Worm (Caenorhabditis elegans) whole organism, L2 larva: Measurements from ENCODE around the gene K10C2.14.

Experiments
- C34F6.9 ChIP-seq: fragments of 150-350 bp; optimal IDR thresholded peaks from 2 replicates; lab custom pipeline; 2014; ENCODE audit warnings: missing biosample characterization, missing genetic modification characterization
- F13H6.1 ChIP-seq: sonication (generic microtip); optimal IDR thresholded peaks from 2 replicates; lab custom pipeline; 2016; ENCODE audit warnings: missing genetic modification characterization, missing compliant biosample characterization
- Y55F3AM.14 ChIP-seq: fragments of 200-800 bp; sonication (Bioruptor generic); optimal IDR thresholded peaks from 2 replicates; lab custom pipeline; 2018; ENCODE audit warnings: mild to moderate bottlenecking, missing genetic modification characterization, missing compliant biosample characterization
- alr-1 ChIP-seq: fragments of 150-350 bp; optimal IDR thresholded peaks from 2 replicates; lab custom pipeline; 2014; ENCODE audit warnings: missing biosample characterization, missing genetic modification characterization
- aly-2 ChIP-seq: fragments of 150-350 bp; optimal IDR thresholded peaks from 2 replicates; lab custom pipeline; 2014; ENCODE audit warnings: missing biosample characterization, missing genetic modification characterization
- blmp-1 ChIP-seq: sonication (generic microtip); optimal IDR thresholded peaks from 2 replicates; lab custom pipeline; 2017; ENCODE audit warnings: missing genetic modification characterization, mild to moderate bottlenecking, missing compliant biosample characterization, antibody characterized with exemption, moderate library complexity; ENCODE audit not compliant: insufficient read depth
- ceh-16 ChIP-seq: fragments of 150-350 bp; optimal IDR thresholded peaks from 2 replicates; lab custom pipeline; 2014; ENCODE audit warnings: missing biosample characterization, missing genetic modification characterization
- ceh-82 ChIP-seq: fragments of 150-350 bp; optimal IDR thresholded peaks from 2 replicates; lab custom pipeline; 2014; ENCODE audit warnings: missing biosample characterization, missing genetic modification characterization
- crh-2 ChIP-seq: sonication (generic microtip); optimal IDR thresholded peaks from 2 replicates; lab custom pipeline; 2017; ENCODE audit warnings: missing biosample characterization, missing genetic modification characterization
- dmd-4 ChIP-seq: sonication (generic microtip); optimal IDR thresholded peaks from 2 replicates; lab custom pipeline; 2017; ENCODE audit warnings: missing biosample characterization, missing genetic modification characterization
- elt-3 ChIP-seq: sonication (generic microtip); optimal IDR thresholded peaks from 2 replicates; lab custom pipeline; 2017; ENCODE audit warnings: missing biosample characterization, missing genetic modification characterization
- fos-1 ChIP-seq: fragments of 150-350 bp; optimal IDR thresholded peaks from 2 replicates; lab custom pipeline; 2014; ENCODE audit warnings: missing biosample characterization, missing genetic modification characterization
- gmeb-1 ChIP-seq: fragments of 150-350 bp; optimal IDR thresholded peaks from 2 replicates; lab custom pipeline; 2014; ENCODE audit warnings: missing biosample characterization, missing genetic modification characterization
- lin-13 ChIP-seq: fragments of 150-350 bp; optimal IDR thresholded peaks from 2 replicates; lab custom pipeline; 2014; ENCODE audit warnings: missing biosample characterization, missing genetic modification reagents, missing genetic modification characterization
- lin-39 ChIP-seq: fragments of 150-350 bp; optimal IDR thresholded peaks from 2 replicates; lab custom pipeline; 2014; ENCODE audit warnings: missing biosample characterization, missing genetic modification reagents, missing genetic modification characterization
- mbf-1 ChIP-seq: sonication (generic microtip); optimal IDR thresholded peaks from 2 replicates; lab custom pipeline; 2017; ENCODE audit warnings: missing biosample characterization, missing genetic modification characterization
- mdl-1 ChIP-seq, 2 experiments: fragments of 150-350 bp in 1 of 2; sonication (generic microtip) in 1 of 2; optimal IDR thresholded peaks; 2 replicates each; lab custom pipeline; 2017; ENCODE audit warnings: missing biosample characterization in 2 of 2, missing genetic modification characterization in 2 of 2
- nhr-11 ChIP-seq: fragments of 150-350 bp; optimal IDR thresholded peaks from 2 replicates; lab custom pipeline; 2014; ENCODE audit warnings: missing biosample characterization, missing genetic modification characterization
- nhr-12 ChIP-seq: fragments of 150-350 bp; optimal IDR thresholded peaks from 2 replicates; lab custom pipeline; 2014; ENCODE audit warnings: missing biosample characterization, missing genetic modification characterization
- nhr-129 ChIP-seq: fragments of 150-350 bp; optimal IDR thresholded peaks from 2 replicates; lab custom pipeline; 2014; ENCODE audit warnings: missing biosample characterization, missing genetic modification characterization
- nhr-23 ChIP-seq: fragments of 150-350 bp; optimal IDR thresholded peaks from 2 replicates; lab custom pipeline; 2014; ENCODE audit warnings: missing biosample characterization, missing genetic modification reagents, missing genetic modification characterization
- nhr-237 ChIP-seq: fragments of 150-350 bp; optimal IDR thresholded peaks from 2 replicates; lab custom pipeline; 2014; ENCODE audit warnings: missing biosample characterization, missing genetic modification characterization
- nhr-25 ChIP-seq: fragments of 150-350 bp; sonication (generic microtip); optimal IDR thresholded peaks from 3 replicates; lab custom pipeline; 2014; ENCODE audit warnings: missing biosample characterization, missing genetic modification characterization
- nhr-6 ChIP-seq: fragments of 150-350 bp; optimal IDR thresholded peaks from 2 replicates; lab custom pipeline; 2014; ENCODE audit warnings: missing biosample characterization, missing genetic modification characterization
- nhr-77 ChIP-seq: fragments of 150-350 bp; optimal IDR thresholded peaks from 2 replicates; lab custom pipeline; 2014; ENCODE audit warnings: missing biosample characterization, missing genetic modification characterization
- skn-1 ChIP-seq: sonication (generic microtip); optimal IDR thresholded peaks from 2 replicates; lab custom pipeline; 2017; ENCODE audit warnings: missing biosample characterization, missing genetic modification characterization
- sma-3 ChIP-seq: sonication (generic microtip); optimal IDR thresholded peaks from 2 replicates; lab custom pipeline; 2016; ENCODE audit warnings: missing genetic modification reagents, missing genetic modification characterization, missing compliant biosample characterization
- sma-9 ChIP-seq, 2 experiments: fragments of 150-350 bp in 1 of 2; sonication (generic microtip) in 1 of 2; optimal IDR thresholded peaks; 2 replicates each; lab custom pipeline; 2014 to 2016; ENCODE audit warnings: missing genetic modification characterization in 2 of 2, mild to moderate bottlenecking in 1 of 2, missing biosample characterization in 1 of 2, missing compliant biosample characterization in 1 of 2, missing genetic modification reagents in 1 of 2, moderate library complexity in 1 of 2
- snpc-4 ChIP-seq: fragments of 150-350 bp; optimal IDR thresholded peaks from 2 replicates; lab custom pipeline; 2014; ENCODE audit warnings: missing biosample characterization, missing genetic modification characterization
- unc-39 ChIP-seq: fragments of 150-350 bp; optimal IDR thresholded peaks from 2 replicates; lab custom pipeline; 2014; ENCODE audit warnings: missing biosample characterization, missing genetic modification characterization
- unc-55 ChIP-seq: fragments of 150-350 bp; sonication (generic microtip); optimal IDR thresholded peaks from 3 replicates; lab custom pipeline; 2014; ENCODE audit warnings: missing biosample characterization, missing genetic modification reagents, missing genetic modification characterization
- unc-62 ChIP-seq: fragments of 150-350 bp; optimal IDR thresholded peaks from 2 replicates; lab custom pipeline; 2014; ENCODE audit warnings: missing biosample characterization, missing genetic modification reagents, missing genetic modification characterization
- zag-1 ChIP-seq: fragments of 150-350 bp; optimal IDR thresholded peaks from 2 replicates; lab custom pipeline; 2014; ENCODE audit warnings: missing biosample characterization, missing genetic modification characterization
- ztf-11 ChIP-seq: sonication (generic microtip); optimal IDR thresholded peaks from 2 replicates; lab custom pipeline; 2017; ENCODE audit warnings: missing biosample characterization, missing genetic modification characterization
- ztf-4 ChIP-seq: fragments of 150-350 bp; optimal IDR thresholded peaks from 2 replicates; lab custom pipeline; 2014; ENCODE audit warnings: missing biosample characterization, missing genetic modification characterization

The K10C2.14 gene

ce11 chrX:6448866-6449400 lies 8.6 kb upstream of the K10C2.14 start, which contains the start of gene fah-1 (continued):
- TF ChIP-seq nhr-25 (tag; lab: Kevin White, UChicago) (peak; percentile 75), nhr-6 (tag; lab: Kevin White, UChicago) (peak; percentile 33), gmeb-1 (tag; lab: Kevin White, UChicago) (peak; percentile 51), nhr-129 (tag; lab: Kevin White, UChicago) (peak; percentile 60), ceh-82 (tag; lab: Kevin White, UChicago) (no peak), ztf-11 (tag; lab: Kevin White, UChicago) (no peak), alr-1 (tag; lab: Kevin White, UChicago) (no peak), zag-1 (tag; lab: Kevin White, UChicago) (no peak), skn-1 (no peak), aly-2 (tag; lab: Kevin White, UChicago) (no peak), unc-55 (GFP tag; lab: Kevin White, UChicago) (no peak), F13H6.1 (tag; lab: Kevin White, UChicago) (peak; percentile 32), ztf-4 (tag; lab: Kevin White, UChicago) (peak; percentile 38), crh-2 (tag; lab: Kevin White, UChicago) (peak; percentile 51), unc-39 (no peak), unc-62 (GFP tag; lab: Kevin White, UChicago) (no peak), snpc-4 (tag; lab: Kevin White, UChicago) (no peak), nhr-11 (tag; lab: Kevin White, UChicago) (no peak), sma-9 (GFP tag; optimal IDR thresholded peaks at IDR 0.05; lab: Kevin White, UChicago) (peak; percentile 86), sma-9 (tag; optimal IDR thresholded peaks at IDR 0.05; lab: Kevin White, UChicago) (no peak), Y55F3AM.14 (GFP tag; lab: Kevin White, UChicago) (peak; percentile 54), C34F6.9 (tag; lab: Kevin White, UChicago) (no peak), nhr-237 (tag; lab: Kevin White, UChicago) (no peak), mbf-1 (tag; lab: Kevin White, UChicago) (no peak), nhr-12 (tag; lab: Kevin White, UChicago) (no peak), nhr-23 (tag; lab: Kevin White, UChicago) (no peak)

ce11 chrX:6446564-6446963 lies 6.2 kb upstream of the K10C2.14 start, which contains the start of gene asp-14:
asp-14 (minus strand) TSS chrX:6446664.
- TF ChIP-seq ztf-4 (tag; lab: Kevin White, UChicago) (no peak), ceh-16 (tag; lab: Kevin White, UChicago) (no peak), fos-1 (peak; percentile 2), nhr-237 (tag; lab: Kevin White, UChicago) (no peak), ztf-11 (tag; lab: Kevin White, UChicago) (no peak), sma-3 (GFP tag; lab: Kevin White, UChicago) (no peak), unc-39 (no peak), blmp-1 (tag; lab: Kevin White, UChicago) (no peak), Y55F3AM.14 (GFP tag; lab: Kevin White, UChicago) (no peak)

ce11 chrX:6445239-6445638 lies 4.9 kb upstream of the K10C2.14 start:
- TF ChIP-seq mdl-1 (tag; optimal IDR thresholded peaks at IDR 0.05; lab: Kevin White, UChicago) (no peak), nhr-25 (tag; lab: Kevin White, UChicago) (no peak), sma-9 (GFP tag; optimal IDR thresholded peaks at IDR 0.05; lab: Kevin White, UChicago) (no peak), sma-9 (tag; optimal IDR thresholded peaks at IDR 0.05; lab: Kevin White, UChicago) (no peak), gmeb-1 (tag; lab: Kevin White, UChicago) (no peak), fos-1 (peak; percentile 46), dmd-4 (no peak), ceh-82 (tag; lab: Kevin White, UChicago) (no peak), skn-1 (peak; percentile 97), mbf-1 (tag; lab: Kevin White, UChicago) (no peak)

ce11 chrX:6443373-6443772 lies 3.0 kb upstream of the K10C2.14 start, which contains the start of gene K10C2.7:
K10C2.7 (minus strand) TSS chrX:6443473.
- no peak for TF ChIP-seq nhr-11 (tag; lab: Kevin White, UChicago)
- no peak for TF ChIP-seq ztf-4 (tag; lab: Kevin White, UChicago)
- no peak for TF ChIP-seq nhr-25 (tag; lab: Kevin White, UChicago)
- TF ChIP-seq nhr-77 = no peak
- TF ChIP-seq lin-13 (GFP tag; lab: Kevin White, UChicago) = no peak
- no peak for TF ChIP-seq ceh-82 (tag; lab: Kevin White, UChicago)
- no peak for TF ChIP-seq nhr-6 (tag; lab: Kevin White, UChicago)
- TF ChIP-seq Y55F3AM.14 (GFP tag; lab: Kevin White, UChicago) = no peak
- no peak for TF ChIP-seq ztf-11 (tag; lab: Kevin White, UChicago)
- no peak for TF ChIP-seq sma-3 (GFP tag; lab: Kevin White, UChicago)
- TF ChIP-seq lin-39 (tag; lab: Kevin White, UChicago) = no peak
- TF ChIP-seq unc-39 = no peak
- no peak for TF ChIP-seq unc-62 (GFP tag; lab: Kevin White, UChicago)
- no peak for TF ChIP-seq nhr-23 (tag; lab: Kevin White, UChicago)
- no peak for TF ChIP-seq crh-2 (tag; lab: Kevin White, UChicago)
- no peak for TF ChIP-seq elt-3
